Fruit fly (Drosophila melanogaster) whole organism, embryonic: ENCODE results near the gene Gcna.

Experiments used
- Adf1 ChIP-seq: fragments of 200-800 bp; sonication (Bioruptor generic); IDR thresholded peaks from 2 replicates; pipeline ENCODE4 v1.3.6; 2022; ENCODE audit warnings: missing biosample characterization, missing genetic modification characterization
- B-H2 ChIP-seq: fragments of 200-800 bp; sonication (Bioruptor generic); optimal IDR thresholded peaks from 2 replicates; lab custom pipeline; 2018; ENCODE audit warnings: missing biosample characterization, mild to moderate bottlenecking, missing genetic modification characterization
- CG10565 ChIP-seq: fragments of 200-800 bp; sonication (Bioruptor generic); optimal IDR thresholded peaks from 3 replicates; lab custom pipeline; 2016; ENCODE audit warnings: missing biosample characterization, mild to moderate bottlenecking, missing genetic modification characterization
- CG13775 ChIP-seq: fragments of 200-800 bp; sonication (Bioruptor generic); optimal IDR thresholded peaks from 3 replicates; lab custom pipeline; 2017; ENCODE audit warnings: missing biosample characterization, mild to moderate bottlenecking, missing genetic modification characterization
- CG14014 ChIP-seq: fragments of 200-800 bp; sonication (Bioruptor generic); IDR thresholded peaks from 2 replicates; pipeline ENCODE4 v1.3.6; 2022; ENCODE audit warnings: missing biosample characterization, missing genetic modification characterization
- CG14860 ChIP-seq: fragments of 200-800 bp; sonication (Bioruptor generic); IDR thresholded peaks from 3 replicates; pipeline ENCODE4 v1.3.6; 2022; ENCODE audit warnings: missing biosample characterization, missing genetic modification characterization; ENCODE audit not compliant: partially characterized antibody
- CG1602 ChIP-seq: fragments of 200-800 bp; sonication (Bioruptor generic); optimal IDR thresholded peaks from 3 replicates; lab custom pipeline; 2016; ENCODE audit warnings: missing biosample characterization, missing genetic modification characterization
- CG17359 ChIP-seq: fragments of 200-800 bp; sonication (Bioruptor generic); optimal IDR thresholded peaks from 3 replicates; lab custom pipeline; 2018; ENCODE audit warnings: missing biosample characterization, mild to moderate bottlenecking, missing genetic modification characterization, moderate library complexity
- CG17829 ChIP-seq: fragments of 200-800 bp; optimal IDR thresholded peaks from 2 replicates; lab custom pipeline; 2019; ENCODE audit warnings: missing biosample characterization, mild to moderate bottlenecking, missing genetic modification characterization, moderate library complexity
- CG18476 ChIP-seq: fragments of 200-800 bp; sonication (Bioruptor generic); optimal IDR thresholded peaks from 2 replicates; lab custom pipeline; 2016; ENCODE audit warnings: missing biosample characterization, mild to moderate bottlenecking, missing genetic modification characterization
- CG2120 ChIP-seq: fragments of 200-800 bp; sonication (Bioruptor generic); optimal IDR thresholded peaks from 3 replicates; lab custom pipeline; 2016; ENCODE audit warnings: missing biosample characterization, missing genetic modification characterization
- CG2202 ChIP-seq: fragments of 200-800 bp; sonication (Bioruptor generic); optimal IDR thresholded peaks from 2 replicates; lab custom pipeline; 2018; ENCODE audit warnings: missing biosample characterization, mild to moderate bottlenecking, missing genetic modification characterization
- CG31224 ChIP-seq: fragments of 200-800 bp; sonication (Bioruptor generic); IDR thresholded peaks from 2 replicates; pipeline ENCODE4 v1.3.6; 2022; ENCODE audit warnings: missing biosample characterization, missing genetic modification characterization
- CG33213 ChIP-seq: fragments of 200-800 bp; sonication (Bioruptor generic); optimal IDR thresholded peaks from 3 replicates; lab custom pipeline; 2016; ENCODE audit warnings: missing biosample characterization, missing genetic modification characterization
- CG3838 ChIP-seq: fragments of 200-800 bp; sonication (Bioruptor generic); optimal IDR thresholded peaks from 3 replicates; lab custom pipeline; 2016; ENCODE audit warnings: missing biosample characterization, missing genetic modification characterization
- CG6175 ChIP-seq: fragments of 200-800 bp; sonication (Bioruptor generic); IDR thresholded peaks from 3 replicates; pipeline ENCODE4 v1.3.6; 2022; ENCODE audit warnings: missing biosample characterization, missing genetic modification characterization
- CG6254 ChIP-seq: fragments of 200-800 bp; sonication (Bioruptor generic); optimal IDR thresholded peaks from 3 replicates; lab custom pipeline; 2017; ENCODE audit warnings: mild to moderate bottlenecking, missing biosample characterization, missing genetic modification reagents, missing genetic modification characterization
- CG6689 ChIP-seq: fragments of 200-800 bp; sonication (Bioruptor generic); IDR thresholded peaks from 2 replicates; pipeline ENCODE4 v1.3.6; 2022; ENCODE audit warnings: missing biosample characterization, missing genetic modification characterization
- CG7928 ChIP-seq: fragments of 200-800 bp; sonication (Bioruptor generic); optimal IDR thresholded peaks from 2 replicates; lab custom pipeline; 2017; ENCODE audit warnings: missing biosample characterization, mild to moderate bottlenecking, missing genetic modification characterization
- Elba2 ChIP-seq: fragments of 200-800 bp; sonication (Bioruptor generic); optimal IDR thresholded peaks from 3 replicates; lab custom pipeline; 2016; ENCODE audit warnings: missing biosample characterization, missing genetic modification characterization
- HLH3B ChIP-seq: fragments of 200-800 bp; sonication (Bioruptor generic); IDR thresholded peaks from 2 replicates; pipeline ENCODE4 v1.3.6; 2022; ENCODE audit warnings: missing biosample characterization, missing genetic modification characterization
- HLH54F ChIP-seq: fragments of 200-800 bp; sonication (Bioruptor generic); optimal IDR thresholded peaks from 3 replicates; lab custom pipeline; 2016; ENCODE audit warnings: missing biosample characterization, missing genetic modification characterization
- Hand ChIP-seq: fragments of 200-800 bp; sonication (Bioruptor generic); optimal IDR thresholded peaks from 2 replicates; lab custom pipeline; 2017; ENCODE audit warnings: mild to moderate bottlenecking, missing biosample characterization, missing genetic modification reagents, missing genetic modification characterization
- MTF-1 ChIP-seq: fragments of 200-800 bp; sonication (Bioruptor generic); optimal IDR thresholded peaks from 2 replicates; lab custom pipeline; 2018; ENCODE audit warnings: missing biosample characterization, mild to moderate bottlenecking, missing genetic modification characterization, borderline replicate concordance
- Meics ChIP-seq: fragments of 200-800 bp; sonication (Bioruptor generic); optimal IDR thresholded peaks from 2 replicates; lab custom pipeline; 2017; ENCODE audit warnings: missing biosample characterization, mild to moderate bottlenecking, missing genetic modification characterization
- Nf-YA ChIP-seq: fragments of 200-800 bp; sonication (Bioruptor generic); IDR thresholded peaks from 2 replicates; pipeline ENCODE4 v1.3.6; 2022; ENCODE audit warnings: missing biosample characterization, missing genetic modification characterization
- Opbp ChIP-seq: fragments of 200-800 bp; sonication (Bioruptor generic); IDR thresholded peaks from 3 replicates; pipeline ENCODE4 v1.3.6; 2022; ENCODE audit warnings: missing biosample characterization, missing genetic modification characterization; ENCODE audit not compliant: partially characterized antibody
- Scr ChIP-seq: fragments of 200-800 bp; sonication (Bioruptor generic); IDR thresholded peaks from 2 replicates; pipeline ENCODE4 v1.3.6; 2022; ENCODE audit warnings: missing biosample characterization, missing genetic modification characterization; ENCODE audit not compliant: partially characterized antibody
- Sox102F ChIP-seq: fragments of 200-800 bp; sonication (Bioruptor generic); optimal IDR thresholded peaks from 2 replicates; lab custom pipeline; 2018; ENCODE audit warnings: missing biosample characterization, mild to moderate bottlenecking, missing genetic modification characterization, moderate library complexity
- Tbp ChIP-seq: fragments of >200 bp; optimal IDR thresholded peaks from 2 replicates; lab custom pipeline; 2018; ENCODE audit warnings: missing biosample characterization, missing genetic modification characterization
- Trl ChIP-seq, 3 experiments: fragments of >200 bp in 2 of 3; fragments of 200-800 bp in 1 of 3; sonication (Bioruptor generic) in 1 of 3; optimal IDR thresholded peaks; 2 replicates in 1 of 3; 3 replicates in 2 of 3; lab custom pipeline; 2016 to 2017; ENCODE audit warnings: missing biosample characterization in 1 of 3, missing genetic modification characterization in 1 of 3
- chinmo ChIP-seq: fragments of 200-800 bp; sonication (Bioruptor generic); IDR thresholded peaks from 4 replicates; pipeline ENCODE4 v1.3.6; 2022; ENCODE audit warnings: missing biosample characterization, missing genetic modification characterization; ENCODE audit not compliant: partially characterized antibody
- dati ChIP-seq: fragments of 200-800 bp; sonication (Bioruptor generic); IDR thresholded peaks from 2 replicates; pipeline ENCODE4 v1.3.6; 2022; ENCODE audit warnings: missing biosample characterization, missing genetic modification characterization
- dm ChIP-seq: fragments of 200-800 bp; sonication (Bioruptor generic); optimal IDR thresholded peaks from 3 replicates; lab custom pipeline; 2016; ENCODE audit warnings: missing biosample characterization, missing genetic modification characterization
- ewg ChIP-seq: fragments of 200-800 bp; sonication (Bioruptor generic); optimal IDR thresholded peaks from 3 replicates; lab custom pipeline; 2017; ENCODE audit warnings: mild to moderate bottlenecking, missing biosample characterization, missing genetic modification reagents, missing genetic modification characterization
- hbn ChIP-seq: fragments of 200-800 bp; sonication (Bioruptor generic); IDR thresholded peaks from 2 replicates; pipeline ENCODE4 v1.3.6; 2022; ENCODE audit warnings: missing biosample characterization, missing genetic modification characterization; ENCODE audit not compliant: partially characterized antibody
- insv ChIP-seq, 2 experiments: fragments of 200-800 bp; sonication (Bioruptor generic); optimal IDR thresholded peaks; 3 replicates each; lab custom pipeline; 2016 to 2018; ENCODE audit warnings: missing biosample characterization in 2 of 2, missing genetic modification characterization in 2 of 2
- jing ChIP-seq: fragments of 200-800 bp; sonication (Bioruptor generic); optimal IDR thresholded peaks from 2 replicates; lab custom pipeline; 2018; ENCODE audit warnings: missing biosample characterization, mild to moderate bottlenecking, missing genetic modification characterization
- kah ChIP-seq: fragments of 200-800 bp; sonication (Bioruptor generic); optimal IDR thresholded peaks from 2 replicates; lab custom pipeline; 2018; ENCODE audit warnings: missing biosample characterization, mild to moderate bottlenecking, missing genetic modification characterization
- lab ChIP-seq: fragments of 200-800 bp; sonication (Bioruptor generic); optimal IDR thresholded peaks from 3 replicates; lab custom pipeline; 2017; ENCODE audit warnings: missing biosample characterization, missing genetic modification characterization, mild to moderate bottlenecking, moderate library complexity, missing genetic modification reagents
- pho ChIP-seq: fragments of 200-800 bp; sonication (Bioruptor generic); optimal IDR thresholded peaks from 2 replicates; lab custom pipeline; 2016; ENCODE audit warnings: missing biosample characterization, missing genetic modification characterization
- pnt ChIP-seq: fragments of 200-800 bp; sonication (Bioruptor generic); optimal IDR thresholded peaks from 3 replicates; lab custom pipeline; 2016; ENCODE audit warnings: missing biosample characterization, missing genetic modification characterization
- psq ChIP-seq: fragments of 200-800 bp; sonication (Bioruptor generic); optimal IDR thresholded peaks from 2 replicates; lab custom pipeline; 2017; ENCODE audit warnings: missing biosample characterization, missing genetic modification characterization
- slou ChIP-seq: fragments of 200-800 bp; sonication (Bioruptor generic); optimal IDR thresholded peaks from 3 replicates; lab custom pipeline; 2016; ENCODE audit warnings: missing biosample characterization, missing genetic modification characterization
- so ChIP-seq: fragments of 200-800 bp; sonication (Bioruptor generic); IDR thresholded peaks from 3 replicates; pipeline ENCODE4 v1.3.6; 2022; ENCODE audit warnings: missing biosample characterization, missing genetic modification characterization
- ssp ChIP-seq: fragments of 200-800 bp; sonication (Bioruptor generic); IDR thresholded peaks from 2 replicates; pipeline ENCODE4 v1.3.6; 2022; ENCODE audit warnings: missing biosample characterization, missing genetic modification characterization
- tll ChIP-seq, 2 experiments: fragments of 200-800 bp in 1 of 2; fragments of >200 bp in 1 of 2; sonication (Bioruptor generic) in 1 of 2; optimal IDR thresholded peaks; 2 replicates each; lab custom pipeline; 2017 to 2019; ENCODE audit warnings: missing biosample characterization in 2 of 2, missing genetic modification characterization in 2 of 2, mild to moderate bottlenecking in 1 of 2, moderate library complexity in 1 of 2
- trh ChIP-seq: fragments of 200-800 bp; sonication (Bioruptor generic); optimal IDR thresholded peaks from 2 replicates; lab custom pipeline; 2016; ENCODE audit warnings: missing biosample characterization, missing genetic modification characterization
- vfl ChIP-seq: fragments of 200-800 bp; sonication (Bioruptor generic); optimal IDR thresholded peaks from 2 replicates; lab custom pipeline; 2016; ENCODE audit warnings: missing biosample characterization, missing genetic modification characterization
- wek ChIP-seq: fragments of 200-800 bp; sonication (Bioruptor generic); optimal IDR thresholded peaks from 3 replicates; lab custom pipeline; 2018; ENCODE audit warnings: missing biosample characterization, mild to moderate bottlenecking, missing genetic modification characterization, moderate library complexity

Gcna gene

dm6 chrX:1849914-1850313 lies 15.7 kb downstream of the Gcna start (continued):
- no peak for TF ChIP-seq Elba2 (GFP tag; lab: Kevin White, UChicago)
- TF ChIP-seq CG6254, result peak; percentile 35
- TF ChIP-seq CG2202 (tag; lab: Kevin White, UChicago), result peak; percentile 45
- TF ChIP-seq CG3838 (GFP tag; lab: Kevin White, UChicago), result peak; percentile 66
- no peak for TF ChIP-seq Trl (optimal IDR thresholded peaks at IDR 0.05; lab: Kevin White, UChicago)
- TF ChIP-seq Trl (GFP tag; optimal IDR thresholded peaks at IDR 0.05; lab: Kevin White, UChicago), result peak; percentile 74
- TF ChIP-seq CG1602 (GFP tag; lab: Kevin White, UChicago), result peak; percentile 74
- TF ChIP-seq psq (GFP tag; lab: Kevin White, UChicago), result peak; percentile 20
- TF ChIP-seq ewg (GFP tag; lab: Kevin White, UChicago), result peak; percentile 58
- TF ChIP-seq tll (GFP tag; optimal IDR thresholded peaks at IDR 0.05; lab: Kevin White, UChicago), result no peak
- peak; percentile 71 for TF ChIP-seq CG6689 (GFP tag; lab: Robert Waterston, UW)
- TF ChIP-seq ssp (GFP tag; lab: Robert Waterston, UW), result peak; percentile 43
- peak; percentile 72 for TF ChIP-seq HLH54F (GFP tag; lab: Kevin White, UChicago)
- peak; percentile 69 for TF ChIP-seq Adf1
- TF ChIP-seq Tbp (GFP tag; lab: Kevin White, UChicago), result no peak
- TF ChIP-seq CG33213, result peak; percentile 67
- TF ChIP-seq vfl (GFP tag; lab: Kevin White, UChicago), result peak; percentile 77
- TF ChIP-seq CG6175 (GFP tag; lab: Robert Waterston, UW), result 0 out of 3 replicates have a peak, but pooled peaks have one; percentile 43
- peak in 1 of 2 experiments; percentile 38 for TF ChIP-seq insv (GFP tag; optimal IDR thresholded peaks at IDR 0.05; lab: Kevin White, UChicago)
- TF ChIP-seq CG7928 (GFP tag; lab: Kevin White, UChicago), result peak; percentile 60
- TF ChIP-seq CG14860 (GFP tag; lab: Robert Waterston, UW), result no peak
- TF ChIP-seq dm (GFP tag; lab: Kevin White, UChicago), result peak; percentile 69
- peak; percentile 80 for TF ChIP-seq CG31224 (GFP tag; lab: Robert Waterston, UW)
- TF ChIP-seq wek (GFP tag; lab: Kevin White, UChicago), result peak; percentile 61
- TF ChIP-seq pnt (GFP tag; lab: Kevin White, UChicago), result peak; percentile 52
- TF ChIP-seq slou (GFP tag; lab: Kevin White, UChicago), result peak; percentile 60
- peak; percentile 94 for TF ChIP-seq Meics
- peak; percentile 48 for TF ChIP-seq kah (GFP tag; lab: Kevin White, UChicago)
- peak; percentile 92 for TF ChIP-seq Hand
- TF ChIP-seq Opbp (GFP tag; lab: Robert Waterston, UW), result no peak
- peak; percentile 95 for TF ChIP-seq CG2120
- TF ChIP-seq chinmo, result no peak
- peak; percentile 26 for TF ChIP-seq CG10565
- peak; percentile 70 for TF ChIP-seq jing (GFP tag; lab: Kevin White, UChicago)
- TF ChIP-seq B-H2 (GFP tag; lab: Kevin White, UChicago), result peak; percentile 88
- peak; percentile 81 for TF ChIP-seq CG17829
- TF ChIP-seq so (GFP tag; lab: Robert Waterston, UW), result peak; percentile 86
- TF ChIP-seq CG17359 (tag; lab: Kevin White, UChicago), result peak; percentile 87
- TF ChIP-seq lab, result peak; percentile 97
- TF ChIP-seq pho (GFP tag; lab: Kevin White, UChicago), result peak; percentile 83
- peak; percentile 34 for TF ChIP-seq MTF-1
- peak; percentile 82 for TF ChIP-seq CG18476
- TF ChIP-seq Sox102F, result peak; percentile 84
- peak; percentile 77 for TF ChIP-seq CG14014 (GFP tag; lab: Robert Waterston, UW)
- peak; percentile 87 for TF ChIP-seq CG13775
- TF ChIP-seq dati (GFP tag; lab: Robert Waterston, UW), result no peak
- no peak for TF ChIP-seq Nf-YA
- TF ChIP-seq Scr (GFP tag; lab: Robert Waterston, UW), result no peak
- TF ChIP-seq HLH3B, result peak; percentile 71
- no peak for TF ChIP-seq hbn (GFP tag; lab: Robert Waterston, UW)
- TF ChIP-seq trh (GFP tag; lab: Kevin White, UChicago), result peak; percentile 19
